Worm (Caenorhabditis elegans) whole organism, midembryonic: Measurements from ENCODE around the gene phy-4.

Experiments used
- T22C8.4 ChIP-seq: fragments of 200-800 bp; sonication (Bioruptor generic); IDR thresholded peaks from 2 replicates; pipeline ENCODE4 v1.3.6; 2022; ENCODE audit warnings: missing genetic modification characterization, missing compliant biosample characterization
- cog-1 ChIP-seq: sonication (generic microtip); optimal IDR thresholded peaks from 2 replicates; lab custom pipeline; 2016; ENCODE audit warnings: missing genetic modification characterization, missing compliant biosample characterization
- flt-1 ChIP-seq: fragments of 200-800 bp; sonication (Bioruptor generic); IDR thresholded peaks from 2 replicates; pipeline ENCODE4 v1.3.6; 2022; ENCODE audit warnings: missing genetic modification characterization, missing compliant biosample characterization
- klf-2 ChIP-seq: fragments of 200-800 bp; sonication (Bioruptor generic); conservative IDR thresholded peaks from 2 replicates; pipeline ENCODE4 v1.3.6; 2022; ENCODE audit warnings: missing genetic modification reagents, missing genetic modification characterization, missing compliant biosample characterization
- med-1 ChIP-seq: sonication (generic microtip); optimal IDR thresholded peaks from 2 replicates; lab custom pipeline; 2017; ENCODE audit warnings: missing genetic modification characterization, mild to moderate bottlenecking, missing compliant biosample characterization, antibody characterized with exemption, missing genetic modification reagents; ENCODE audit not compliant: insufficient read depth
- ref-1 ChIP-seq: fragments of 200-800 bp; sonication (Bioruptor generic); conservative IDR thresholded peaks from 2 replicates; pipeline ENCODE4 v1.3.6; 2022; ENCODE audit warnings: missing genetic modification reagents, missing genetic modification characterization, missing compliant biosample characterization
- ztf-23 ChIP-seq: fragments of 200-800 bp; sonication (Bioruptor generic); IDR thresholded peaks from 2 replicates; pipeline ENCODE4 v1.3.6; 2022; ENCODE audit warnings: missing genetic modification reagents, missing genetic modification characterization, missing compliant biosample characterization
- ztf-29 ChIP-seq: fragments of 200-800 bp; sonication (Bioruptor generic); IDR thresholded peaks from 2 replicates; pipeline ENCODE4 v1.3.6; 2022; ENCODE audit warnings: missing genetic modification reagents, missing genetic modification characterization, missing compliant biosample characterization

DNA sequence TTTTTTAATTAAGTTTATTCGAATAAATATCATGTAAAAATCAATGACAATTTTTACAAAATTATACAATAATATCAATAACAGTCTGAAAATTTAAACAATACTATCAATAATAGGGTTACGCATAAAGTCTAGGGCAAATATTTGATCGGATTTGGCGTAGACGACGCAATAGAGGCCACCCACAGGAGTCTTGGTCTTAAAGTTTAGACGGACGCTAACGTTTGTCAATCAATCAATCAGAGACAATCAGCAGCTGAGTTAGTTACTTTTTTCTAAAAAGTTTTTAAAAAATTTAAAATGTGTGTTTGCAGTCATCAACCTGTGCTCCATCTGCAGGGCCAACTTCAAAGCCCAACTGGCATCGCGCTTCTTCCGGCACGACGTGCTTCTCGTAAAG is 22.1 kb downstream of the phy-4 start, which contains the start of gene Y43F8B.29:
- no peak for TF ChIP-seq flt-1 (GFP tag; lab: Robert Waterston, UW)
- no peak for TF ChIP-seq klf-2 (GFP tag; lab: Robert Waterston, UW)
- TF ChIP-seq ztf-29 (GFP tag; lab: Robert Waterston, UW), result no peak
- TF ChIP-seq T22C8.4 (GFP tag; lab: Robert Waterston, UW), result no peak
- TF ChIP-seq med-1 (GFP tag; lab: Kevin White, UChicago), result no peak
- no peak for TF ChIP-seq cog-1 (tag; lab: Kevin White, UChicago)
- no peak for TF ChIP-seq ztf-23 (GFP tag; lab: Robert Waterston, UW)
- TF ChIP-seq ref-1 (GFP tag; lab: Robert Waterston, UW), result no peak
